Worm (Caenorhabditis elegans): ENCODE data around the gene K10H10.12.

The K10H10.12 gene

ce11 chrII:14511189-14511588 is 5.0 kb upstream of the K10H10.12 start, which contains the start of gene K10H10.13:
K10H10.13 (minus strand) TSS chrII:14511289.
- no peak for TF ChIP-seq nhr-11 (tag; optimal IDR thresholded peaks at IDR 0.05)
- no peak for TF ChIP-seq pqm-1 (tag; optimal IDR thresholded peaks at IDR 0.05)
- no peak for TF ChIP-seq snpc-4 (tag; optimal IDR thresholded peaks at IDR 0.05)
- TF ChIP-seq rnt-1 (tag; optimal IDR thresholded peaks at IDR 0.05): no peak
- no peak for TF ChIP-seq isw-1 (GFP tag; IDR thresholded peaks at IDR 0.05)
- no peak for TF ChIP-seq efl-1 (optimal IDR thresholded peaks at IDR 0.05)
- no peak for TF ChIP-seq efl-1 (GFP tag; optimal IDR thresholded peaks at IDR 0.05 in 1 of 2)
- TF ChIP-seq swsn-7 (tag; optimal IDR thresholded peaks at IDR 0.05): no peak
- no peak for TF ChIP-seq lin-14 (GFP tag; optimal IDR thresholded peaks at IDR 0.05)
- TF ChIP-seq sup-37 (GFP tag; optimal IDR thresholded peaks at IDR 0.05): no peak
- TF ChIP-seq ztf-4 (tag; optimal IDR thresholded peaks at IDR 0.05): no peak
- no peak for TF ChIP-seq nhr-28 (tag; optimal IDR thresholded peaks at IDR 0.05)
- no peak for TF ChIP-seq unc-30 (tag; optimal IDR thresholded peaks at IDR 0.05)
- TF ChIP-seq efl-3 (GFP tag; optimal IDR thresholded peaks at IDR 0.05): no peak
- no peak for TF ChIP-seq nhr-90 (tag; optimal IDR thresholded peaks at IDR 0.05; ENCODE audit: poor library complexity)
- TF ChIP-seq egl-13 (tag; optimal IDR thresholded peaks at IDR 0.05): no peak

ce11 chrII:14510162-14510561 is 4.0 kb upstream of the K10H10.12 start:
- TF ChIP-seq hlh-17 (GFP tag; optimal IDR thresholded peaks at IDR 0.05; ENCODE audit: borderline replicate concordance): no peak
- TF ChIP-seq C04F5.9 (tag; optimal IDR thresholded peaks at IDR 0.05): no peak
- no peak for TF ChIP-seq vab-15 (tag; optimal IDR thresholded peaks at IDR 0.05)
- peak; percentile 39 for TF ChIP-seq elt-2 (tag; optimal IDR thresholded peaks at IDR 0.05)
- no peak for TF ChIP-seq sptf-1 (tag; optimal IDR thresholded peaks at IDR 0.05)
- no peak for TF ChIP-seq Y116A8C.19 (tag; optimal IDR thresholded peaks at IDR 0.05; ENCODE audit: borderline replicate concordance)

DNA sequence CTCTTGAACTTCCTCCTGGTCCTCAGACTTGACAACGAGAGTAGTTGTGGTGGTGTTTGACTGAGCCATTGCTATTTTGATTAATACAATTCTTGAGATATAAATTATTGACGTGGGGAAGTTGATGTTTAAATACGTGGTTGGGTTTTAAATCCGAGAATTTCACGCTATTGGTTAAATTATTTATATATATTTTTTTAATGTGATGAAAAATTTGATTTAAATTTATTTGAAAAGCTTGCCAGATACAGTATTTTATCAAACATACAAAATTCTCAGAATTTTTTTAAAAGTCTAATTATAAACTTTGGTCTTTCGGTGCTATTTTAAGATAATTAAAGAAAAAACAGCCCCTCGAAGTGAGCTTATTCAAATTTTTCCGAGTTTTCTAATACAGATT is 1.4 kb upstream of the K10H10.12 start, which contains the start of the genes K10H10.7 and K10H10.10:
TSS of gene K10H10.7 (minus strand) at position 101 of the 400 bp plus-strand sequence.
TSS of gene K10H10.10 (plus strand) at position 204 of the 400 bp plus-strand sequence.
- no peak for TF ChIP-seq egl-27 (tag; optimal IDR thresholded peaks at IDR 0.05)
- no peak for TF ChIP-seq nhr-28 (tag; optimal IDR thresholded peaks at IDR 0.05)
- TF ChIP-seq ztf-4 (tag; optimal IDR thresholded peaks at IDR 0.05): no peak
- TF ChIP-seq fkh-4 (tag; optimal IDR thresholded peaks at IDR 0.05; ENCODE audit: borderline replicate concordance): no peak
- TF ChIP-seq ceh-88 (GFP tag; IDR thresholded peaks at IDR 0.05): no peak
- TF ChIP-seq unc-98 (GFP tag; IDR thresholded peaks at IDR 0.05): no peak
- TF ChIP-seq fos-1 (tag; optimal IDR thresholded peaks at IDR 0.05): no peak
- no peak for TF ChIP-seq pax-3 (tag; optimal IDR thresholded peaks at IDR 0.05)
- TF ChIP-seq elt-3 (tag; optimal IDR thresholded peaks at IDR 0.05): no peak
- no peak for TF ChIP-seq lsy-2 (tag; optimal IDR thresholded peaks at IDR 0.05)
- no peak for TF ChIP-seq C16A3.4 (tag; optimal IDR thresholded peaks at IDR 0.05)
- TF ChIP-seq lin-14 (GFP tag; optimal IDR thresholded peaks at IDR 0.05): no peak
- no peak for TF ChIP-seq nhr-47 (tag; optimal IDR thresholded peaks at IDR 0.05)
- no peak for TF ChIP-seq xbp-1 (tag; optimal IDR thresholded peaks at IDR 0.05)
- no peak for TF ChIP-seq lin-15B (tag; optimal IDR thresholded peaks at IDR 0.05)
- TF ChIP-seq irx-1 (tag; optimal IDR thresholded peaks at IDR 0.05): no peak
- no peak for TF ChIP-seq efl-3 (GFP tag; optimal IDR thresholded peaks at IDR 0.05)
- no peak for TF ChIP-seq mab-9 (GFP tag; IDR thresholded peaks at IDR 0.05)

DNA sequence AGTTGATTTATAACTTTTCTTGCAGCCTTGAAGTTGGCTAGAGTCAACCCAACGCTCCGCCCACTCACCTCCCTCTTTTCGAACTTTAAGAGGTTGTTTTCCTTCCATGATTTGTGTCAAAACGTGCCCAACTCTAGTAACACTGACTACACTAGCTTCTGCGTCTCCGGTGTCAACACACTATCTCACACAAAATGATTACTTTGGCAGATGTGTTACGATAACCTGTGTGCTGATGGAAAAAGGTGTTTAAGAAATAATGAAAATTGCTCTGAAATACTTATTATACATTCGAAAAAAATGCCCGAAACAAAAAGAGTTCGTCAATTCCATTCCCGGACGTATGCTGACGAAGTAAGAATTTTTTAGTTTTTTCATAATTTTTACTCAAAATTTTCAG is 3.1 kb downstream of the K10H10.12 start, which contains the start of gene K10H10.6:
TSS of gene K10H10.6 (plus strand) at position 301 of the 400 bp plus-strand sequence.
- TF ChIP-seq fkh-10 (GFP tag; optimal IDR thresholded peaks at IDR 0.05) (no peak), nhr-76 (tag; optimal IDR thresholded peaks at IDR 0.05) (no peak)
